Fruit fly (Drosophila melanogaster) ovary, adult (tissue): Measurements from ENCODE around the gene SWIP.
A peak's percentile ranks its signal among the peaks of the same experiment; 100 is the strongest.

Experiments used
- CG17801 ChIP-seq: fragments of 200-800 bp; optimal IDR thresholded peaks from 2 replicates; lab custom pipeline; 2019; ENCODE audit warnings: missing biosample characterization, mild to moderate bottlenecking, missing genetic modification characterization, moderate library complexity; ENCODE audit not compliant: partially characterized antibody

SWIP gene

DNA sequence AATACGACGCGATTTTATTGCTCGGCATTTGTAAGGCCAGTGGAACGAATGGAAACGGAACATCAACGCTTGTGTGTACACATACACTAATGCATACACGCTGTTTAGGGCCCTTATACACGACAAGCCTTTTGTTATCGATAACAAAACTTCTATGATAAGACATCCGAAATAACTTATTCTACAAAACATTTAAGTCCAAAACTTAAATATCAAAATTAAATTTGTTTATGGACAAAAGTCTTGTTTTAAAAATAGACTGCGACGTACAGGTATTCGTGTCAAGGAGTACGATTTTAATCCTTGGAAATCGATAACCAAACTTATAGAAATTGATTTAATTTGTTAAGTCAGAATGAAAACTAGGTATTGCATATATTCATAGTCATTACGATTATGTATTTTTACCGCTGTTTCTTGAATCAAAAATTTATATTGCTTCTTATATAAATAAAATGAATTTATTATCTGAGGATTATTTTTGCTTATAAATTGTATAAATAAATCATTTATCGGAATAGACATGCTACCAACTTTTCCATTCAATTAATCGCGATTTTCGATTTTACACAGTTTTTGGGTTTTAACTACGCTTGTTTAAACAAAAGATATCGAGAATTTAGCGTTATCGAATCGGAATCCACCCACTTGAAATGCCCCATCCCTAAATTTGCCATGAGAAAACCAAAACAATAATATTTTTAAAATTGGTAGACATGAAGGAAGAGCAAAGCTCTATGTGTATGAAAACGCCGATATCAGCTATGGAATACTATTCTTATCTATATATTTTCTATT, at the start of gene SWIP, which contains the start of gene CG9915:
Gene SWIP (plus strand): TSS at position 632 of the 798 bp plus-strand sequence.
Gene CG9915 (minus strand): TSS at position 61 of the 798 bp plus-strand sequence.
- TF ChIP-seq CG17801, result peak; percentile 64

DNA sequence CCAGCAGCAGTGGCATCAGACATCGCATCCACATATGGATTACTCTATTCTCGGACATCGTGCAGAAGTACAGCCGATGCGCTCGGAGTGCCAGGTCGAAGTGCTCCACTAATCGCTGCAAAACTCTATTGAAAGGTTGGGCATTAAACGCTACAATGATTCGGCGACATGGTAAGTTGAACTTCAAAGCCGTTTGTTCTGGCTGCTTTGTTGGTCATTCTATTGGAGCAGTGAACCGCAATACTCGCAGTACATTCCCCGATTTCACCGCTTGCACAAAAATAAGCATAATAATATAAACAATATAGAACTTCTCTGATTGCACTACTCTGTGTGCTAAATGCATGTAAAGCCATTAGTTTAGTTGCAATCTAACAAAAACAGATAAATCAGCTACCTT, 47.1 kb upstream of the SWIP start, which contains the start of gene CG12507:
Gene CG12507 (minus strand): TSS at position 101 of the 400 bp plus-strand sequence.
- no peak for TF ChIP-seq CG17801

DNA sequence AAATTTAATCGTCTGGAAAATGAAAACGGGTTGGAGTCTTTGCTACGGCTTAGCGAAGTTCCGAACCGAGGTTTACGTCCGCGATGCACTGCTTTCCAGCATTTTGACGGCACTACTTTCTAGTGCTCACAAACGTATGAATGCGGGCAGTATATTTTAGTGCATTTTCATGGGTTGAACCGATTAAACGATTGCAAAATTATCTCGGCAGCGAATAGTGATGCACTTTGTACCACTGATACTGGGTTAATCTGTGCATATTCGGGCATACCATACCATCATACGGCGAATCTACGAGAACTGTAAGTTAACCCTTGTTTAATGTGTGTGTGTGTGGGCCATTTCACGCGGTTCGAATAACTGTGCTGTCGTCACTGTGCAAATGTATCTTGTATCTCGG, 42.7 kb upstream of the SWIP start, which contains the start of gene Mfe2:
Gene Mfe2 (plus strand): TSS at position 157 of the 400 bp plus-strand sequence.
- TF ChIP-seq CG17801, result peak; percentile 50

DNA sequence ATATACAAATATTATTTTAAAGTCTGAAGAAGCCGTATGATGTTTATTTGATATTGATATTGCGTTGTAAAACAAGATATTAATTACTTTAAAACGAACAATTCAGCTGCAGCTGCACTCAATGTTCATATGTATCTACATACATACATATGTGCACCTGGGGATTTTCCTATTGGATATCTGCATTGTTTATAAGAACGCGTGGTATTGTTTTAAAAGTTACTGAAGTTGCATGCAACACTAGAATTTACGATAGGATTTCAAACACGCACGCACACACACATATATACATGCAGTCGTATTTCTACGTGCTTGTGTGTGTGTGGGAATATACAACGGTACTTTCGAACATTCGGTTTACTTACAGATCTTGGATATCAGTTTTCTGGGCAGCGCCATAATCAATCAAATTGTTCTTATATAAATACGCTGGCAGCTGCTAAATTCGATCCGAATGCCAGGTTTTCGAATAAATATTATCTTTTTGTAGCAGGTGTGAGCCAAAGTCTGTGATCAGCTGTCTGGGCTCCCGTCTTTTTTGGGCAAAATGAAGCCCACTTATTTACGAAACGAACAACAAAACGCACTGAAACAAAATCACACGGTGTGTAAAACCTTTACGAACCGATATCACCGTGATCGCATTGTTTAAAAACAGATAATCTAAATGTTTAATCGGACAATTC, 38.2 kb upstream of the SWIP start:
- no peak for TF ChIP-seq CG17801

DNA sequence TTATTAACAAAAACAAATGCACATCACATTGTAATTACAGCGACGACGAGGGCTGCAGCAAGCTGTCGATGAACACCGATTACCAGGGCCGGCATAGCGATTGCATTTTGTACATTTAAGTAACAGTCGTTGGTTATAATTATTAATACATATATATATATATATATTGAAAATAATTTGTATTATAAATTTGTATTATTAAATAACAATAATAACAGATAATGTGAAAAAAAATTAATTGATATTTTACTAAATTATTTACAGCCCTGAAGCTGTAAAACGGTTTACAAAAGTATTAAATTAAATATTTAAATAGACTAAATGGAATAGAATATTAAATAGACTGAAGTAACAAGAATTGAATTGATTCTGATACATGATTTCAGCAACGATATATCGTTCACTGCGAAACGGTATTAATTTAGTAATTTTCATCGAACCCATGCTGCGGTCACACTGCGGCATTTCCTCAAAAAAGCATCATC, 37.6 kb upstream of the SWIP start, which contains the start of the genes kat80 and Prosalpha4:
Gene kat80 (minus strand): TSS at position 327 of the 485 bp plus-strand sequence.
Gene Prosalpha4 (plus strand): TSS at position 417 of the 485 bp plus-strand sequence.
- TF ChIP-seq CG17801, result no peak

DNA sequence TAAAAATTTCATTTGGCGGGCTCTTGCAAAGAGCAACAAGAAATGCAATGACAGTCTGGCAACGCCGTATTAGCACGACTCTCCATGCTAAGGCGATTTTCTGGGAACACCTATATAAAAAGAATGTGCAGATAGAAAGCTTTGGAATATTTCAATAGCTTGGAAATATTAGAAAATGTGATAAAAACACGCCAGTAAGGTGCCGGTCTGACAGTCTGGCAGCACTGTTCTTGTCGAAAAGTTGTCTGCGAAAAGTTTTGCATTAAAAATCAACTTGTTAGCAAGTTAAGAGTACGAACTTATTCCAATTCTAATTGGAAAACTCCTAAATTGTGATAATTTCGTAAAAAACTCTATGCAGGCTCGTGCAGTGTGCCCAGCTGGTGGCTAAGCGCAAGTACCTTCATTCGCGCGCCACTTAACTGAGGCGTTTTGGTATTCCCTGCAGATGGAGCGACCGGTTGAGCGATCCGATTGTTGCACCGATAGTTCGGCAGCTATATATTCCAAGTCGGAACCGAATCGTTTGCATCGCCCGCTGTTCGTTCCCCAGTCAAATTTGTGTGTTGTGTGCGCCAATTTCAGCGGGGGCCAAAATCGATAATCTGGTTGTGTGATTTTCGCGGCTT, 35.5 kb upstream of the SWIP start, which contains the start of gene eas:
Gene eas (plus strand): TSS at position 451 of the 629 bp plus-strand sequence.
- TF ChIP-seq CG17801, result no peak

DNA sequence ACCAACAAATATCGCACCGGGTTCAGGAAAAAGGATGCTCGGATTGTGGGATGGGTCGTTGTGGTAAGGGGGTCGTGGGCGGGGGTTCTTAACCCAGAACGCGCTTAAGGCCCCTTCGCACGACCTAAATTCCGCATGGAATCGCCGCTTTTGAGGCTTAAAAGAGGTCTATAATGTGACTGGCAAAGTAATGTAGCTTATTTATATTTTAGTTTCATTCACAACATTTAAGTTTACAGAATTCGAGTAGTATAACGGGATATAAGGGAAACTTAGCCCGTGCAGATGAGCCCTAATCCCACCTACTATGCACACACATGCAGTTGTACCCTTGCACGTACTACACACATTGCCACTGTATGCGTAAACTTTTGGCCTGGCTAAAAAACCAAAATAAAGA, 34.7 kb upstream of the SWIP start:
- peak; percentile 86 for TF ChIP-seq CG17801

DNA sequence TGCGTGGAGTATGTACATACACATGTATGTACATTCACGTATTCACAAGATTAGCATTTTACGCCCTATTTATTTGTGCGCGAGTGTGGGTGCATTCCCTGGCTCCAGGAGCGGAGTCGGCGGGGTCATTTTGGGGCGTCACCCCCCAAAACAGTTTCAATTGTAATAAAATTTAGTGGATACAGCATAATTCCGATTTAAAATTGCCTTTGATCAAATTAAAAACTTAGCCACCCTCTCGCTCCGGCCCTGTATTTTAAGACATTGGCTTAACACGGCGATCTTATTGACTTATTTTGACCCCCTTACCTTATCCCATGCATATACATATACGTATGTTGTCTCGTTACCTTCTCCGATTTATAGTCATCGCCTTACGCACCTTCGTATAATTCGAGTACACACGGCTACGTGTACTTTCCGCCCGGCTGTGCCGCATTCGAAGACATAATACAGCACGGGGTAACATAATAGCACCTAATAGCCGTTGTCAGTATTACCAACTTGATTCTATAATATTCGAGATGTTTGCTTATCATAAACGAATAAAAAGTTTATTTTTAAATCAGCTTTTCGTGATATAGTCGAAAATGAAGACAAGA, 34.1 kb upstream of the SWIP start:
- peak; percentile 45 for TF ChIP-seq CG17801

DNA sequence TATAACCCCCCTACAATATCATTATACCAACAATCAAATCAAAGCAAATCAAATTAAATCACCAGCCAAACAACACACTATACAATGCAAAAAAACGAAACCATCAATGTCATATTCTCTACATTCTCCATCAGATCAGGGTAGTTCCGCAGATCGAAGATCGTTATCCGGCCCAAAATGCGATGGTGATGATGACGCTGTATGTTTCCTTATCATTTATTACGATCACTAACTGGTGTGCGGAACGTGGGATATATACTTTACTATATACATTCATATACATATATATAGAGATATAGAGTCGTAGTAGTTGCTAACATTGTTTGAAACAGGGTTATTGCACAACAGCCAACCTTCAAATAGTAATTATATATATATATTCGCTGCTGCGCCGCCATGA, 32.2 kb upstream of the SWIP start:
- no peak for TF ChIP-seq CG17801

DNA sequence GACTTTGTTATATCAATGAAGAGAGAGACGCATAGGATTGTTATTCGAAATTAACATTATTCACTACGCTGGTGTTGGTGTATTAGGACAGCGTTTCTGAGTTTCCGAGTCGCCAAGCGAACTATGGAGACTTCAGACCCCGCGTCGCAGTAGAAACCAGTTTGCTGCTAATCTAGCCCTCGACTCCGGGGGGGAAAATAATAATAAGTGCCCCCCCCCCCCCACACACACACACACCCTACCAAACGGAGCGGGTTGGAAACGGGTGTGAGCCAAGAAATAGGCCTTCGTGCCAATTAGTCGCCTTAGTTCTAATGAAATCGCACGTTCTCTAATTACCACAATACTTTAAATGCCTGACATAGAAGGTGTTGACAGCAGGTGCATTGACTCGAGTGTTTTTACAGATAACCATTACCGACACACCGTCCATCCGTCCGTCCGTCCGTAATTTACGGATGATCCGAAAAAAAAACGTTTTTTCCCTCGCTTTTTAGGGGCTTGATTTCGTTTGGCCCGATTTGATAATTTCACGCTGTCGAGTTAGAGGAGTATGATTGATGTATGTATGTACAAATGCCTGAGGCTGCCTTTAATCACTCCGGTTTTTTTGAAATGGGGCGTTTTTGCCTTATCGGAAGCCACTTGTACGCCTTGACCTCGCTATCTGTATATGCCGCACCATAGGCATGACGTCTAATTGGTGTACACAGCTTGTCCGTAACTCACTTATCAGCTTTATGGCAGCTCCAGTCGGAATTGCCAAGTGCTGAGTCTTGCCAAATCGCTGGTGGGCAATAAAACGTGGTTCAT, 31.6 kb upstream of the SWIP start:
- TF ChIP-seq CG17801, result no peak

DNA sequence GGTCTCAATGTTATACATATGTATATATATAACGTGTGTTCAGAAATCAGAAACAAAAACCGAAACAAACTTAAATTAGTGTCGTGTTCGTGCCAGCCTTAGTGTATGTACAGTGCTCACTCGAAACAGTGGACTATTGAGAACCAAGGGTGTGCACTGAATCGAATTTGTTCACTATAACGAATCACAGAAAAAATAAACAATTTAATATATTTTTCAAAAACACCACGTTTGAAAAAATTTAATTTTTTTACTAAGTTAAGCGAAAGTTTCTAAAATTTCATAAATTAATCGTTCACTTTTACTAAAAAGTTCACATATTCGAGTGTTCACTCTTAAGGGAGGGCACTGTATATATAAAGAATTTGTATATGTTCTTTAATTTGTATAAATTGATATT, 28.3 kb upstream of the SWIP start:
- peak; percentile 19 for TF ChIP-seq CG17801

DNA sequence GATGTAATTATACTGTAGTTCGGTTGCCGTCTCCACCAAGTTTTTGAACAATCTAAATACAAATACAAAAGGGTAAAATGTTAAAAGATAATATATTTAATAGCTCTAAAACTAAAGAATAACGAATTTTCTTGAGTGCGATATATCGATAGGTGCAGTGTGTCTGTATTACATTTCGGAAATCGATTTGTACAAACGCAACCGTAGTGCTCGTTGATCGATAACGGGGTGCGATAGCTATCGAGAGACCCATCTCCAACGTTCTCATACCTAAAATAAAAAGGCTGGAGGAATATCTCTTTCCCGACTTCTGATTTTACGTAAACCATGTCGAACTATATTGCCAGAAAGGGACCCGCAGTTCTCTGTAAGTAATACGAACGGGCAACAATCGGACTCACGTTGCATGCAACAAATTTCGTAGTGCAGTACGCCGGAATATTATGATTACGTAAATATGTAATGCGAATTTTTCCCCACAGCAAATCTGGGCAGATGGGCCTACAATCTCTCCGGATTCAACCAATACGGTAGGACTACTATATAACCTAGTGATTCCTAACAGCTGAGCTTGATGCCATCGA, 27.3 kb upstream of the SWIP start, which contains the start of gene UQCR-14:
Gene UQCR-14 (plus strand): TSS at position 206 of the 584 bp plus-strand sequence.
- peak; percentile 78 for TF ChIP-seq CG17801

DNA sequence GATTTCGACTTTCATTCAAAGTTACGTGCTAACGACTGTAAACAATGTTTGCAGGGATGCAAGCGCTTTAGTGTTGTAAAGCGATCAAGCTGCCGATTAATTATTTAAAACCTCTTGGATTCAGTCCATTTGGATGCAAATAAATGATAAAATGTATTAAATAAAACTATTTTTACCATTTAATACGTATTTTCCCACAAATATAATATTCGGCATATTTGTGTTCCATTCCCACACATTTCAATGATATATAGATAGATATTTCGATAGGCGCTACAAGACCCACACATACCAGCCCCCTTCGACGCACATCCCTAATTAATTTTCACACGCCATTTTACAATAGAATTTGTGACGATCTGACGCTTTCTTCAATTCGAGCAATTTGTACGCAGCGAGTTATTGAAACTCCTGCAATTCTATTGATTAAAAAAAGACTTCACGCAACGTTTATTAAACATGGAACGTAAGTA, 25.0 kb upstream of the SWIP start, which contains the start of the genes CG32576 and caz:
Gene CG32576 (minus strand): TSS at position 42 of the 473 bp plus-strand sequence.
Gene caz (plus strand): TSS at position 319 of the 473 bp plus-strand sequence.
- TF ChIP-seq CG17801, result peak; percentile 45

DNA sequence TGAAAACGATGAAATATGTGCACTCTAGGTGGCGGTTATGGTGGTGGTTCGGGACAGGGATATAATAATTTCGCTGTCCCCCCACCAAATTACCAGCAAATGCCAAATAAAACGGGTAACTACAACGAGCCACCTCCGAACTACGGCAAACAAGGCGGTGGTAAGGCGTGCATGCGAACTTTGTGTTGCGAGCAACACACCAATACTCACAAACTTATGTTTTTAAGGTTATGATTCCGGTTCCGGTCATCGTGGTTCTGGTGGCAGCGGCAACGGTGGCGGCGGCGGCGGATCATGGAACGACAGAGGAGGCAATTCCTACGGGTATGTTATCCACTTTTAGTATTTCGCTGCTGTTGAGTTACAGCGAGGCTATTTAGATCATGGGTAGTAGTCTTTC, 24.5 kb upstream of the SWIP start:
- TF ChIP-seq CG17801, result no peak
